Fruit fly (Drosophila melanogaster): ENCODE measurements around the gene wit.

Gene wit

DNA sequence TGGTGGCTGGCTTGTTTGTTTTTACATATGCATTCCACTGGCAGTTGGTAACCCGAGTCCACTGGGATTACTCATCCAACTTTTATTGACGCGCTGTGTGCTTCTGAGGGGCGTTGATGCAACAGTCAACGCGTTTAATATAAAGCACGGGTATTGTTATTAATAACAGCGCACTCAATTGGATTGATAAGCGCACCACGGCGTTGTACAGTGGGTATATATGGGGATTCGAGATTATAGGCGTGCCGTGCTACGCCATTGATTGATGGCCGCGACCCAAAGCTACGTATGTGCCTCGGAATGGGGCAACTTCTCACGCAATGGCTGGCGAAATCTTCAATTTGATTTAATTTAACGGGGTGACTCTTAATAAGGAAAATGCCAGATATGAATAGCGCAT, 35.6 kb upstream of the wit start:
- no peak for TF ChIP-seq Snoo (tag; optimal IDR thresholded peaks at IDR 0.05)
- peak; percentile 52 for TF ChIP-seq EcR (GFP tag; optimal IDR thresholded peaks at IDR 0.05)

- TF ChIP-seq CG12605 (GFP tag; IDR thresholded peaks at IDR 0.05) (0 out of 2 replicates have a peak, but pooled peaks have one; percentile 34), rn (GFP tag; IDR thresholded peaks at IDR 0.05) (no peak), EcR (GFP tag; optimal IDR thresholded peaks at IDR 0.05) (peak; percentile 42), CG15710 (tag; optimal IDR thresholded peaks at IDR 0.05) (no peak), Pif1B (GFP tag; optimal IDR thresholded peaks at IDR 0.05) (no peak)
These were observed 32.0 kb upstream of the wit start, which contains the start of gene Fit1 for dm6 chr3L:4103258-4104247. TSS of gene Fit1 (plus strand) at chr3L:4103564.

DNA sequence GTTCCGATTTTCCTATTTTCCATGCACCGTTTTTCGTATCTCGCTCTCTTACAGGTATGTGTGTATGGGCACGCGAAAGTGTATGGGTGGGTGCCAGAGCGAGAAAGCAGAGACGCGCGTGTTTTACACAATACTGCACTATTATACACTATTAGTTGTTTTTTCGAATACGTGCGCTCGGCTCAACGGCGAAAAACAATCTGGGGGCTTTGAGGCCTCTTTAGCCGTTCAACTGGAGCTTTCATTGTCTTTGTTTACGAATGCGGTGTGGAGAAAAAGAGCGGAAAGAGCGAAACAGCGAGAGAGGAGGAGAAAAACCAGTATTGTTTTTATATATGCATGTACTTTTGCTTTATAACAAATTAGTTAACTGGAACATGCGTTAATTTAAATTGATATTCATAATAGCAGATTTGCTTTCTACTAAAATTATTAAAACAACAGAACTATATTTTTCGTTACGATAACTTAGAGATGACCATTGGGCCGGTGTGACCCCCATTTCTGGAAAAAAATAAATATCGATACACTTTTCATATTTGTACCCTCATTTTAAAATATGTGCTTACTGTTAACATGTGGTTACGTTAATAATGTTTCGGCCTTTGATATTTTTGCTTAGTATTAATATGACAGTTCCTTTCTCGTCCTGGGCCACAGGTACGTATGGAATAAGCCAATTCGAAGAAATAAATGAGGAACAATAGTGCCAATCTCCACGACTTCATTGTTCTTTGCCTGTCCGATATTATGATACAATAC, 31.2 kb upstream of the wit start, which contains the start of gene CG14995:
Gene CG14995, minus strand, starts transcription at position 761 of the 762 bp plus-strand sequence.
- TF ChIP-seq Pif1A (GFP tag; optimal IDR thresholded peaks at IDR 0.05) (peak; percentile 33), rn (GFP tag; IDR thresholded peaks at IDR 0.05) (no peak), CG32121 (GFP tag; IDR thresholded peaks at IDR 0.05) (peak; percentile 37; the same call in 1 of the 2 replicates), CG8159 (tag; optimal IDR thresholded peaks at IDR 0.05) (no peak), D1 (tag; optimal IDR thresholded peaks at IDR 0.05) (no peak), Snoo (tag; optimal IDR thresholded peaks at IDR 0.05) (no peak), Ets98B (GFP tag; IDR thresholded peaks at IDR 0.05) (peak; percentile 67), CG34367 (tag; optimal IDR thresholded peaks at IDR 0.05) (no peak), CG13204 (GFP tag; optimal IDR thresholded peaks at IDR 0.05) (no peak), CG12605 (GFP tag; IDR thresholded peaks at IDR 0.05) (peak; percentile 54; the same call in 1 of the 2 replicates), EcR (GFP tag; optimal IDR thresholded peaks at IDR 0.05) (peak; percentile 36), gl (tag; optimal IDR thresholded peaks at IDR 0.05) (no peak), CG8301 (tag; optimal IDR thresholded peaks at IDR 0.05) (no peak), CG9948 (tag; optimal IDR thresholded peaks at IDR 0.05) (no peak), fd96Ca (GFP tag; IDR thresholded peaks at IDR 0.05) (peak; percentile 34; the same call in 1 of the 3 replicates), CG14655 (GFP tag; optimal IDR thresholded peaks at IDR 0.05) (no peak), CG10348 (GFP tag; IDR thresholded peaks at IDR 0.05) (no peak), Pif1B (GFP tag; optimal IDR thresholded peaks at IDR 0.05) (peak; percentile 39), CG4496 (GFP tag; IDR thresholded peaks at IDR 0.05) (peak; percentile 66; the same call in 2 of the 3 replicates)

dm6 chr3L:4099194-4099593, 27.7 kb upstream of the wit start:
- peak; percentile 70 for TF ChIP-seq EcR (GFP tag; optimal IDR thresholded peaks at IDR 0.05)
- TF ChIP-seq rn (GFP tag; IDR thresholded peaks at IDR 0.05), result no peak

DNA sequence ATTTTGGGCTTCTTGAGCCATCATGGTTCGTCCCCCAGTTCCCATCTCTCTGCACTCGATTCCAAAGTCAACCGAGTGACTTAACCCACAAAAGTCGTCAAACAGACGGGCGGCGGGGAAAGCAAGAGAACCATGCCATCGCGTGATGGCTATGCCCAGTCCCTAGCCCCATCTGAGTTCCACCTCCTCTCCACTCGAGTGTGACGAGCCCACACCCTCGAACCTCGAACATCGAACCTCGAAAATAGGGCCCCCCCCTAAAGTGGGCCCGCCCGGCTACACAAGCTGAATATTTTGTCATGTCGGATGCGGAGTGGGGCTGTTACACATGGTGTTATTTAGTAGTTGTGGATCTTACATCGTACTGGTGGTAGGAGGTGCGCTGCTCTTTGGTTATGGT, 25.0 kb upstream of the wit start:
- TF ChIP-seq EcR (GFP tag; optimal IDR thresholded peaks at IDR 0.05) (peak; percentile 46), CG32121 (GFP tag; IDR thresholded peaks at IDR 0.05) (no peak)

dm6 chr3L:4092705-4093257, 21.3 kb upstream of the wit start, which contains the start of gene CG14990:
TSS of gene CG14990 (plus strand) at chr3L:4093207.
- TF ChIP-seq gl (tag; optimal IDR thresholded peaks at IDR 0.05) (no peak), CG14655 (GFP tag; optimal IDR thresholded peaks at IDR 0.05) (no peak), D1 (tag; optimal IDR thresholded peaks at IDR 0.05) (peak; percentile 97), Snoo (tag; optimal IDR thresholded peaks at IDR 0.05) (no peak)

dm6 chr3L:4088694-4089190, 17.2 kb upstream of the wit start, which contains the start of gene Gad1:
TSS of gene Gad1 (minus strand) at chr3L:4088744.
- TF ChIP-seq CG4496 (GFP tag; IDR thresholded peaks at IDR 0.05), result no peak
- no peak for TF ChIP-seq Pif1A (GFP tag; optimal IDR thresholded peaks at IDR 0.05)
- TF ChIP-seq CG13204 (GFP tag; optimal IDR thresholded peaks at IDR 0.05), result no peak
- no peak for TF ChIP-seq CG9948 (tag; optimal IDR thresholded peaks at IDR 0.05)
- no peak for TF ChIP-seq Ets98B (GFP tag; IDR thresholded peaks at IDR 0.05)
- no peak for TF ChIP-seq D1 (tag; optimal IDR thresholded peaks at IDR 0.05)
- no peak for TF ChIP-seq EcR (GFP tag; optimal IDR thresholded peaks at IDR 0.05)

All from whole organism, pupa.